Fruit fly (Drosophila melanogaster) whole organism, pupa: ENCODE measurements around the gene CG11857.
A peak's percentile ranks its signal among the peaks of the same experiment; 100 is the strongest.

Experiments used
- CG10348 ChIP-seq: fragments of 200-800 bp; sonication (Bioruptor generic); IDR thresholded peaks from 2 replicates; pipeline ENCODE4 v1.3.6; 2022; ENCODE audit warnings: missing biosample characterization, missing genetic modification characterization
- CG12605 ChIP-seq: fragments of 200-800 bp; sonication (Bioruptor generic); IDR thresholded peaks from 2 replicates; pipeline ENCODE4 v1.3.6; 2022; ENCODE audit warnings: missing biosample characterization, missing genetic modification characterization
- CG14655 ChIP-seq: fragments of 200-800 bp; sonication (Bioruptor generic); optimal IDR thresholded peaks from 3 replicates; lab custom pipeline; 2017; ENCODE audit warnings: mild to moderate bottlenecking, missing biosample characterization, missing genetic modification reagents, missing genetic modification characterization
- CG15710 ChIP-seq: fragments of 200-800 bp; sonication (Bioruptor generic); optimal IDR thresholded peaks from 2 replicates; lab custom pipeline; 2018; ENCODE audit warnings: missing biosample characterization, mild to moderate bottlenecking, missing genetic modification characterization, moderate library complexity
- CG17806 ChIP-seq: fragments of 200-800 bp; sonication (Bioruptor generic); optimal IDR thresholded peaks from 2 replicates; lab custom pipeline; 2018; ENCODE audit warnings: missing biosample characterization, mild to moderate bottlenecking, missing genetic modification characterization, moderate library complexity
- CG32121 ChIP-seq: fragments of 200-800 bp; sonication (Bioruptor generic); IDR thresholded peaks from 2 replicates; pipeline ENCODE4 v1.3.6; 2022; ENCODE audit warnings: missing biosample characterization, missing genetic modification characterization
- CG34367 ChIP-seq: fragments of 200-800 bp; sonication (Bioruptor generic); optimal IDR thresholded peaks from 2 replicates; lab custom pipeline; 2018; ENCODE audit warnings: missing biosample characterization, mild to moderate bottlenecking, missing genetic modification characterization
- CG4496 ChIP-seq: fragments of 200-800 bp; sonication (Bioruptor generic); IDR thresholded peaks from 3 replicates; pipeline ENCODE4 v1.3.6; 2022; ENCODE audit warnings: missing biosample characterization, missing genetic modification characterization
- CG8159 ChIP-seq: fragments of 200-800 bp; sonication (Bioruptor generic); optimal IDR thresholded peaks from 3 replicates; lab custom pipeline; 2018; ENCODE audit warnings: missing biosample characterization, mild to moderate bottlenecking, missing genetic modification characterization, moderate library complexity
- CG8301 ChIP-seq: fragments of 200-800 bp; sonication (Bioruptor generic); optimal IDR thresholded peaks from 2 replicates; lab custom pipeline; 2018; ENCODE audit warnings: missing biosample characterization, mild to moderate bottlenecking, missing genetic modification characterization
- CG9948 ChIP-seq: fragments of 200-800 bp; sonication (Bioruptor generic); optimal IDR thresholded peaks from 2 replicates; lab custom pipeline; 2018; ENCODE audit warnings: missing biosample characterization, mild to moderate bottlenecking, missing genetic modification characterization, moderate library complexity
- D1 ChIP-seq: fragments of 200-800 bp; sonication (Bioruptor generic); optimal IDR thresholded peaks from 2 replicates; lab custom pipeline; 2018; ENCODE audit warnings: missing biosample characterization, mild to moderate bottlenecking, missing genetic modification characterization, moderate library complexity
- EcR ChIP-seq: fragments of 200-800 bp; sonication (Bioruptor generic); optimal IDR thresholded peaks from 3 replicates; lab custom pipeline; 2019; ENCODE audit warnings: missing biosample characterization, missing genetic modification characterization, mild to moderate bottlenecking, moderate library complexity, missing genetic modification reagents
- Ets98B ChIP-seq: fragments of 200-800 bp; sonication (Bioruptor generic); IDR thresholded peaks from 2 replicates; pipeline ENCODE4 v1.3.6; 2022; ENCODE audit warnings: missing biosample characterization, missing genetic modification characterization
- Pif1A ChIP-seq: fragments of 200-800 bp; sonication (Bioruptor generic); optimal IDR thresholded peaks from 3 replicates; lab custom pipeline; 2016; ENCODE audit warnings: missing biosample characterization, missing genetic modification characterization
- Pif1B ChIP-seq: fragments of 200-800 bp; sonication (Bioruptor generic); optimal IDR thresholded peaks from 3 replicates; lab custom pipeline; 2016; ENCODE audit warnings: missing biosample characterization, missing genetic modification characterization
- Snoo ChIP-seq: fragments of 200-800 bp; sonication (Bioruptor generic); optimal IDR thresholded peaks from 3 replicates; lab custom pipeline; 2017; ENCODE audit warnings: missing biosample characterization, mild to moderate bottlenecking, missing genetic modification characterization, inconsistent platforms
- fd96Ca ChIP-seq: fragments of 200-800 bp; sonication (Bioruptor generic); IDR thresholded peaks from 3 replicates; pipeline ENCODE4 v1.3.6; 2022; ENCODE audit warnings: missing biosample characterization, missing genetic modification characterization
- gl ChIP-seq: fragments of 200-800 bp; sonication (Bioruptor generic); optimal IDR thresholded peaks from 2 replicates; lab custom pipeline; 2018; ENCODE audit warnings: missing biosample characterization, mild to moderate bottlenecking, missing genetic modification characterization
- rn ChIP-seq: fragments of 200-800 bp; sonication (Bioruptor generic); IDR thresholded peaks from 2 replicates; pipeline ENCODE4 v1.3.6; 2022; ENCODE audit warnings: missing biosample characterization, missing genetic modification characterization

The CG11857 gene

DNA sequence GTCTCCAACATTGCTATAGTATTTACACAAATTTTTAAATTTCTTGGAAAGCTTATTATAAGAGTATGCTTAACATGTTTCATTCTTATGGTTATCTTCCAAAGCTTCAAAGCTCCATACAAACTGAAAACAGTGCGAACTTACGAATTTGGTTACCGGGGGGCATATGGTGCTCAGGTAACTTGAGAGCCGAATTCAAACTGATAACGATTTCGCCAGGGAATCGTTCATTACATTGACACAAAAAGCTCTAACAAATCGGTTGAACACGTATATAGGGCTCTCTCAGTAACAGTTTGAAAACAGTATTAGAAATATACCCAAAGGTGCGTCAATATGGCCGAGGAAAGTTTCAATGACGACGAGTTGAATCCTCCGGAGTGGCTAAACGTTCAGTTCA, 41.9 kb downstream of the CG11857 start, which contains the start of gene CG13659:
Gene CG13659 (plus strand): TSS at position 317 of the 400 bp plus-strand sequence.
- no peak for TF ChIP-seq CG32121
- TF ChIP-seq Ets98B (GFP tag; lab: Robert Waterston, UW), result no peak
- TF ChIP-seq gl, result no peak

DNA sequence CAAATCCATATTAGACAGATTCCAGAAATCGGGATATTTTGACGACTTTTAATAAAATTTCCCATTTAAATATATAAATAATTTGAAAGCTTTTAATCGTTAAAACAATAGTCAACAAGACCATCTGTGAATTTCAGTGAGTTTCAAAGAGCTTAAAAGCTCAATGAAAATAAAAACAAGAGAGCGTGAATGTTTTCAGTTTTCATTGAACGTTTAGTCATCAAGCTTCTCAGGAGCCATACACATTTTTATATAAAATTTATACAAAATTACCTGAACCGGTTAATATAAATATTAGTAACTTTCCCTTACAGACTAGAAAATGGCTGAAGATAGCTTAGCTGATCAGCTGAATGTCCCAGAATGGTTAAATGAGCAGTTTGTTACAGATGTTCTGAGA, 43.5 kb downstream of the CG11857 start, which contains the start of gene CG31370:
Gene CG31370 (plus strand): TSS at position 226 of the 400 bp plus-strand sequence.
- TF ChIP-seq rn (no peak), Snoo (tag; lab: Kevin White, UChicago) (no peak), gl (no peak), CG9948 (no peak), Pif1A (GFP tag; lab: Kevin White, UChicago) (no peak), fd96Ca (GFP tag; lab: Robert Waterston, UW) (no peak), CG34367 (tag; lab: Kevin White, UChicago) (no peak), D1 (tag; lab: Kevin White, UChicago) (no peak)

DNA sequence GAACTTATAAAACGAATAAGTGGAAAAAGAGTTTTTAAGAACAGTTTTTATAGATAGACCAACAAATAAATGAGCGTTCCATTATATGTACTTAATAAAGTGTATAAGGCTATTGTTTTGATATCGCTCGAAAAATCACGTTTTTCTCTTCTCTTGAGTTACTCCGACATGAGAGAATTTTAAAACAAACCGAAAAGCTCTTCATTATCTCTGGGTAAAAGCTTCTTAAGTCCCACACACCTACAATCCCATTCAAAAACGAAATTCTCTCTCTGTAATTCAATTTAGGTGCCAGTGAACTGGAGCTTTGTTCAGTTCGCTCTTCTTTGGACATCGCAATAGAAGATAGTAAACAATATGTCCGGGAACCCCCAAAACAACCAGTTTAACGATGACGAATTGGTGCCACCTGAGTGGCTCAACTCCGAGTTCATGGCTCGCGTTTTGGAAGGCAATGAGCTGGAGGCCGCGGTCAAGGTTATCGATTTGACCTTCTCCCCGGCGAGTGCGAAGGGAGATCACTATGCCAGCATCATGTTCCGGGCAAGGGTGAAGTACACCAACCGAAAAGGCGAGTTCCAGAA, 45.3 kb downstream of the CG11857 start, which contains the start of gene CG31436:
Gene CG31436 (plus strand): TSS at position 281 of the 584 bp plus-strand sequence.
- TF ChIP-seq EcR (GFP tag; lab: Kevin White, UChicago) (peak; percentile 74), Pif1B (no peak), rn (no peak)

DNA sequence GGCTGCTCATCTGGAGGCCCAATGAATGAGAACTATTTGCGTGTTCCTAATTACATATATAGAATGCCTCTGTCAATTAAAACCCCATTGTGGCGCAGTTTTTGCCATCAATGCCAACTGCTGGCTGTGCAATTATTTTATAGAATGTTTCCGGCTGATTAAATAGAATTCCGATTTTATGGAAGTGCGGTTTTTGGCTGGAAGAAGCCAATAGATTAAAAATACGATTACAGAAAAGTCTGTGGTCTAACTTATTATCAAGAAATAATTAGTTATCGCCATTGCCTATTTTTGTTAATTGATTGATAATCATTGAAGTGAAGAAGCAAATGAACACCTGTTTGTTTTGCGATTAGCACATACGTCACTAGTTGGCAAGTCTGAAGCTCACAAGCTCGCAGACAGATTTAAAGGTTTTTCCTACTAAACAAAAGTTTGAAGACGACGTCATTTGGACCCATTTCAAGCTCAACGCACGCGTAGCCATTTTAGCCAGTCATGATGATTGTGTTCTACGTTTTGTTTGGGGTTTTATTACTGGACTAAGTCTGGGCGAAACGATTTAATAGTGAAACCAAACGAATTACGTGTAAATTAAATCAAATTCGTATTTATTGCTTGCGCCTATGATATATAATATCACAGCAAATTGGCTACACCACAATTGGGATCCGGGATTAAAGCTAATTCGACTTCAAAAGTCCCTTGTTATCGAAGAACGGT, 47.3 kb downstream of the CG11857 start:
- TF ChIP-seq fd96Ca (GFP tag; lab: Robert Waterston, UW) (no peak), Pif1B (no peak), CG8301 (tag; lab: Kevin White, UChicago) (no peak), CG8159 (tag; lab: Kevin White, UChicago) (no peak), Pif1A (GFP tag; lab: Kevin White, UChicago) (no peak), CG32121 (no peak), CG10348 (GFP tag; lab: Robert Waterston, UW) (no peak), CG12605 (GFP tag; lab: Robert Waterston, UW) (no peak), D1 (tag; lab: Kevin White, UChicago) (no peak), gl (no peak), Snoo (tag; lab: Kevin White, UChicago) (no peak), CG15710 (tag; lab: Kevin White, UChicago) (no peak)

DNA sequence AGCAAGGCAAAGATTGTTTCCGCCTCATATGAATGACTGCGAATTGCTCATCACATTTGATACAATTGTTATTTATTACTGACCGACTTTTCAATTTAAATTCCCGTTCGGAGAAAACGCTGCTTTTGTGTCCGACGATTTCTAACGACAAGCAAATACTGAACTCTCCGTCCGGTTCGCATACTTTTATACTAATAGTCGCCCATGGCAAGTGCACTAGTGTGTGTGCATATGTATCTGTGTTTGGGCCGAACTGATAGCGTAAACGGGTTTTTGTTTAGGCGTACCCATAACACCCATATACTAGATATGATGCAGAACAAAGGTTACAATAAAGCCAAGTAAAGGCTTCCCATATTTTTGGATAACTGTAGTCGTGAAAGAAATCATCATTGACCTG, 49.5 kb downstream of the CG11857 start, which contains the start of gene CG10550:
Gene CG10550 (minus strand): TSS at position 164 of the 400 bp plus-strand sequence.
- TF ChIP-seq CG14655 (GFP tag; lab: Kevin White, UChicago), result no peak
- no peak for TF ChIP-seq CG34367 (tag; lab: Kevin White, UChicago)
- TF ChIP-seq CG17806 (tag; lab: Kevin White, UChicago), result no peak
- TF ChIP-seq CG15710 (tag; lab: Kevin White, UChicago), result no peak
- TF ChIP-seq CG4496 (GFP tag; lab: Robert Waterston, UW), result no peak
- TF ChIP-seq Ets98B (GFP tag; lab: Robert Waterston, UW), result no peak

DNA sequence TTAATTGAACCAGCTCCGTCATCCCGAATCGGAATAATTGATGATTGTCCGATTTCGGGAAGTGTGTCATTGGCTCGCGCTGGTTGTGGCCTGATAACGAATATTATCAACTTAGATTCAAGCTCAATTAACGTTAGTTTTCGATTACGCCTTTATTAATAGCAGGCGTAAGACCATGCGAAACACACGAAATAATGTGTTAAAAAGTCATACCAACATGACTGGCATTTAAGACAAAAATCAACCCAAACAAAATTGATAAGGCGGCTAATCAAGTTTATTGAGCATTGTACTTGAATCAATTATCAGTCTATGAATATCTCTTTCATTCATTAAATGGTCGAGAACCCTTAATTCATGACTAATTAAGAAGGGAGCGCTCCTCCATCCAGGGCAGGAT, 50.5 kb downstream of the CG11857 start:
- no peak for TF ChIP-seq Pif1B
- TF ChIP-seq fd96Ca (GFP tag; lab: Robert Waterston, UW), result no peak
- TF ChIP-seq CG14655 (GFP tag; lab: Kevin White, UChicago), result no peak
- TF ChIP-seq CG4496 (GFP tag; lab: Robert Waterston, UW), result no peak
- no peak for TF ChIP-seq CG10348 (GFP tag; lab: Robert Waterston, UW)
- no peak for TF ChIP-seq CG15710 (tag; lab: Kevin White, UChicago)
- TF ChIP-seq CG17806 (tag; lab: Kevin White, UChicago), result no peak
- no peak for TF ChIP-seq CG32121
- no peak for TF ChIP-seq rn
- TF ChIP-seq Ets98B (GFP tag; lab: Robert Waterston, UW), result no peak
- TF ChIP-seq CG8159 (tag; lab: Kevin White, UChicago), result no peak
- no peak for TF ChIP-seq CG8301 (tag; lab: Kevin White, UChicago)
- TF ChIP-seq EcR (GFP tag; lab: Kevin White, UChicago), result no peak
- TF ChIP-seq Pif1A (GFP tag; lab: Kevin White, UChicago), result no peak
- TF ChIP-seq gl, result no peak
- TF ChIP-seq CG34367 (tag; lab: Kevin White, UChicago), result no peak
- TF ChIP-seq CG9948, result no peak
